Fruit fly (Drosophila melanogaster) whole organism, prepupa: ENCODE measurements around the gene Odj.

Experiments
- Blimp-1 ChIP-seq: fragments of 200-800 bp; sonication (Bioruptor generic); optimal IDR thresholded peaks from 3 replicates; lab custom pipeline; 2017; ENCODE audit warnings: missing biosample characterization, missing genetic modification characterization, mild to moderate bottlenecking, moderate library complexity, missing genetic modification reagents
- CG10669 ChIP-seq: fragments of 200-800 bp; sonication (Bioruptor generic); optimal IDR thresholded peaks from 3 replicates; lab custom pipeline; 2018; ENCODE audit warnings: missing biosample characterization, mild to moderate bottlenecking, missing genetic modification characterization, moderate library complexity
- CG11294 ChIP-seq: fragments of 200-800 bp; sonication (Bioruptor generic); IDR thresholded peaks from 2 replicates; pipeline ENCODE4 v1.3.6; 2022; ENCODE audit warnings: missing biosample characterization, missing genetic modification characterization
- CG11902 ChIP-seq: fragments of 200-800 bp; sonication (Bioruptor generic); optimal IDR thresholded peaks from 3 replicates; lab custom pipeline; 2016; ENCODE audit warnings: missing biosample characterization, missing genetic modification characterization
- CG15336 ChIP-seq: fragments of 200-800 bp; sonication (Bioruptor generic); IDR thresholded peaks from 2 replicates; pipeline ENCODE4 v1.3.6; 2022; ENCODE audit warnings: missing biosample characterization, missing genetic modification characterization
- CG3032 ChIP-seq: fragments of 200-800 bp; optimal IDR thresholded peaks from 2 replicates; lab custom pipeline; 2019; ENCODE audit warnings: missing biosample characterization, mild to moderate bottlenecking, missing genetic modification characterization, moderate library complexity
- CG31627 ChIP-seq: fragments of 200-800 bp; sonication (Bioruptor generic); optimal IDR thresholded peaks from 3 replicates; lab custom pipeline; 2016; ENCODE audit warnings: missing biosample characterization, missing genetic modification characterization
- CG32006 ChIP-seq: fragments of 200-800 bp; sonication (Bioruptor generic); optimal IDR thresholded peaks from 3 replicates; lab custom pipeline; 2017; ENCODE audit warnings: missing biosample characterization, mild to moderate bottlenecking, missing genetic modification characterization
- CG34406 ChIP-seq: fragments of 200-800 bp; sonication (Bioruptor generic); optimal IDR thresholded peaks from 3 replicates; lab custom pipeline; 2016; ENCODE audit warnings: missing biosample characterization, missing genetic modification characterization
- CG3919 ChIP-seq: fragments of 200-800 bp; sonication (Bioruptor generic); optimal IDR thresholded peaks from 3 replicates; lab custom pipeline; 2016; ENCODE audit warnings: missing biosample characterization, missing genetic modification characterization
- CG6163 ChIP-seq: fragments of 200-800 bp; sonication (Bioruptor generic); IDR thresholded peaks from 3 replicates; pipeline ENCODE4 v1.3.6; 2022; ENCODE audit warnings: missing biosample characterization, missing genetic modification characterization
- CG6792 ChIP-seq: fragments of 200-800 bp; sonication (Bioruptor generic); optimal IDR thresholded peaks from 3 replicates; lab custom pipeline; 2016; ENCODE audit warnings: missing biosample characterization, missing genetic modification characterization
- CG6808 ChIP-seq: fragments of 200-800 bp; sonication (Bioruptor generic); optimal IDR thresholded peaks from 3 replicates; lab custom pipeline; 2017; ENCODE audit warnings: missing biosample characterization, missing genetic modification characterization, mild to moderate bottlenecking, moderate library complexity, missing genetic modification reagents
- CG6854 ChIP-seq: fragments of 200-800 bp; sonication (Bioruptor generic); optimal IDR thresholded peaks from 2 replicates; lab custom pipeline; 2017; ENCODE audit warnings: missing biosample characterization, mild to moderate bottlenecking, missing genetic modification characterization
- CG8119 ChIP-seq: fragments of 200-800 bp; sonication (Bioruptor generic); IDR thresholded peaks from 3 replicates; pipeline ENCODE4 v1.3.6; 2022; ENCODE audit warnings: missing biosample characterization, missing genetic modification characterization
- CG8632 ChIP-seq: fragments of 200-800 bp; sonication (Bioruptor generic); optimal IDR thresholded peaks from 3 replicates; lab custom pipeline; 2016; ENCODE audit warnings: missing biosample characterization, missing genetic modification characterization
- CG9139 ChIP-seq: fragments of 200-800 bp; sonication (Bioruptor generic); optimal IDR thresholded peaks from 3 replicates; lab custom pipeline; 2017; ENCODE audit warnings: missing biosample characterization, mild to moderate bottlenecking, missing genetic modification characterization
- Eip75B ChIP-seq: fragments of 200-800 bp; sonication (Bioruptor generic); optimal IDR thresholded peaks from 3 replicates; lab custom pipeline; 2016; ENCODE audit warnings: missing biosample characterization, missing genetic modification characterization
- Eip78C ChIP-seq: fragments of 200-800 bp; sonication (Bioruptor generic); peaks from one replicate; lab custom pipeline; 2016; ENCODE audit warnings: missing biosample characterization, missing genetic modification characterization
- Ets96B ChIP-seq: fragments of 200-800 bp; optimal IDR thresholded peaks from 2 replicates; lab custom pipeline; 2019; ENCODE audit warnings: missing biosample characterization, mild to moderate bottlenecking, missing genetic modification characterization, moderate library complexity
- Gug ChIP-seq: fragments of 200-800 bp; sonication (Bioruptor generic); IDR thresholded peaks from 2 replicates; pipeline ENCODE4 v1.3.6; 2022; ENCODE audit warnings: missing biosample characterization, missing genetic modification characterization
- Hr38 ChIP-seq: sonication (Bioruptor generic); optimal IDR thresholded peaks from 2 replicates; lab custom pipeline; 2016; ENCODE audit warnings: missing biosample characterization, missing genetic modification characterization
- Hr39 ChIP-seq: fragments of 200-800 bp; sonication (Bioruptor generic); optimal IDR thresholded peaks from 2 replicates; lab custom pipeline; 2016; ENCODE audit warnings: missing biosample characterization, missing genetic modification characterization
- Hr4 ChIP-seq: fragments of 200-800 bp; sonication (Bioruptor generic); optimal IDR thresholded peaks from 3 replicates; lab custom pipeline; 2016; ENCODE audit warnings: missing biosample characterization, missing genetic modification characterization
- Smox ChIP-seq: fragments of 200-800 bp; sonication (Bioruptor generic); optimal IDR thresholded peaks from 3 replicates; lab custom pipeline; 2016; ENCODE audit warnings: missing biosample characterization, missing genetic modification characterization
- Sox14 ChIP-seq: fragments of 200-800 bp; sonication (Bioruptor generic); optimal IDR thresholded peaks from 3 replicates; lab custom pipeline; 2016; ENCODE audit warnings: missing biosample characterization, missing genetic modification characterization
- Sox15 ChIP-seq: fragments of 200-800 bp; sonication (Bioruptor generic); optimal IDR thresholded peaks from 3 replicates; lab custom pipeline; 2016; ENCODE audit warnings: missing biosample characterization, missing genetic modification characterization
- cyc ChIP-seq: fragments of 200-800 bp; sonication (Bioruptor generic); optimal IDR thresholded peaks from 3 replicates; lab custom pipeline; 2016; ENCODE audit warnings: missing biosample characterization, missing genetic modification characterization
- dac ChIP-seq: fragments of 200-800 bp; sonication (Bioruptor generic); optimal IDR thresholded peaks from 2 replicates; lab custom pipeline; 2017; ENCODE audit warnings: missing biosample characterization, mild to moderate bottlenecking, missing genetic modification characterization
- dsx ChIP-seq: fragments of 200-800 bp; optimal IDR thresholded peaks from 3 replicates; lab custom pipeline; 2019; ENCODE audit warnings: missing biosample characterization, mild to moderate bottlenecking, missing genetic modification characterization, moderate library complexity; ENCODE audit not compliant: poor library complexity, severe bottlenecking
- eg ChIP-seq: fragments of 200-800 bp; sonication (Bioruptor generic); IDR thresholded peaks from 3 replicates; pipeline ENCODE4 v1.3.6; 2022; ENCODE audit warnings: missing biosample characterization, missing genetic modification characterization
- esn ChIP-seq: fragments of 200-800 bp; sonication (Bioruptor generic); optimal IDR thresholded peaks from 2 replicates; lab custom pipeline; 2016; ENCODE audit warnings: missing biosample characterization, mild to moderate bottlenecking, missing genetic modification characterization, moderate library complexity
- fd59A ChIP-seq: fragments of 200-800 bp; sonication (Bioruptor generic); optimal IDR thresholded peaks from 2 replicates; lab custom pipeline; 2017; ENCODE audit warnings: missing biosample characterization, mild to moderate bottlenecking, missing genetic modification characterization, missing genetic modification reagents
- fkh ChIP-seq: fragments of 200-800 bp; sonication (Bioruptor generic); optimal IDR thresholded peaks from 3 replicates; lab custom pipeline; 2017; ENCODE audit warnings: missing biosample characterization, mild to moderate bottlenecking, missing genetic modification characterization, moderate library complexity
- lz ChIP-seq: fragments of 200-800 bp; sonication (Bioruptor generic); optimal IDR thresholded peaks from 3 replicates; lab custom pipeline; 2016; ENCODE audit warnings: missing biosample characterization, missing genetic modification characterization
- pdm3 ChIP-seq: fragments of 200-800 bp; sonication (Bioruptor generic); optimal IDR thresholded peaks from 3 replicates; lab custom pipeline; 2016; ENCODE audit warnings: missing biosample characterization, missing genetic modification characterization
- salr ChIP-seq, 2 experiments: fragments of 200-800 bp; sonication (Bioruptor generic); optimal IDR thresholded peaks; 3 replicates each; lab custom pipeline; 2016 to 2018; ENCODE audit warnings: missing biosample characterization in 2 of 2, missing genetic modification characterization in 2 of 2, mild to moderate bottlenecking in 1 of 2
- spab ChIP-seq: fragments of 200-800 bp; sonication (Bioruptor generic); optimal IDR thresholded peaks from 2 replicates; lab custom pipeline; 2017; ENCODE audit warnings: missing biosample characterization, mild to moderate bottlenecking, missing genetic modification characterization, missing genetic modification reagents
- ss ChIP-seq, 2 experiments: fragments of 200-800 bp; sonication (Bioruptor generic); optimal IDR thresholded peaks; 2 replicates in 1 of 2; 3 replicates in 1 of 2; lab custom pipeline; 2017 to 2018; ENCODE audit warnings: mild to moderate bottlenecking in 2 of 2, missing biosample characterization in 2 of 2, missing genetic modification characterization in 2 of 2, moderate library complexity in 1 of 2

The Odj gene

DNA sequence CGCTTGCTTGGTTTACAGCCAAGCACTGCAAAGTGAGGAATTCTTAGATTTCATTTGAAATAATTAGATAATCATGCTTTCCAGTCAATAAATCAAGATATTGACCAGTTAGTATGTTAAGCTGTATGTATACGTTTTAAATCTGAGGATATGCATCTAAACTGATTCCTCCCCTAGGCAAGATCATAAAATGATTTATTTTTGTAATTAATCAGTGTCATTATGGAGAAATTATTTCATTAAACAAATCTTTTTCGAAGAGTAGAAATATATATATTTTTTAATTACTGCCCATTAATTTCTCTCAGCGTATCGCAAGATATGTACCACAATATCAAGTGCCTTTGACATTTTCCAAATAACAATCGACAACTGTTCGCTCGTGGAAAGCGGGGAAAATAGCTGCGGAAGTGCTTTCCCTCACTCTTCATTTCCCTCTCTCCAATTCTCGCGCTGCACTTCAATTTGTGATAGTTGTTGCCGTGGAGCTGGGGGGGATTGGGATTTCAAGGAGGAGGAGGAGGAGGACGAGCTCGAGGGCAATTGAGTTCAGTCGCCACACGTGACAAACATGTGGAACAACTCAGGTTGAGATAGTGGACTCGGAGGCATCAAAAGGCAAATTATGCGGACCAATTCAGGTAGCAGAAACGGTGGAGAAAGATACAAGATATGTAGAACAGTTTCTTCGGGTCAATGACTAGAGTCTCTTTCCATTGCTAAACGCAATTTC lies 5.3 kb upstream of the Odj start (continued):
- no peak for TF ChIP-seq CG10669
- no peak for TF ChIP-seq fd59A (GFP tag; lab: Kevin White, UChicago)
- TF ChIP-seq spab (GFP tag; lab: Kevin White, UChicago), result no peak
- no peak for TF ChIP-seq Hr39 (GFP tag; lab: Kevin White, UChicago)
- TF ChIP-seq CG11902 (GFP tag; lab: Kevin White, UChicago), result no peak
- peak; percentile 46 for TF ChIP-seq CG32006 (GFP tag; lab: Kevin White, UChicago)
- no peak for TF ChIP-seq ss (GFP tag; optimal IDR thresholded peaks at IDR 0.05; lab: Kevin White, UChicago)
- no peak for TF ChIP-seq Sox15
- TF ChIP-seq CG6163 (GFP tag; lab: Robert Waterston, UW), result no peak

dm6 chr3R:17812477-17812876 lies 3.5 kb upstream of the Odj start:
- no peak for TF ChIP-seq salr (GFP tag; optimal IDR thresholded peaks at IDR 0.05; lab: Kevin White, UChicago)
- no peak for TF ChIP-seq dac (GFP tag; lab: Kevin White, UChicago)
- TF ChIP-seq Hr4 (GFP tag; lab: Kevin White, UChicago), result no peak
- TF ChIP-seq CG15336, result no peak
- no peak for TF ChIP-seq ss (GFP tag; optimal IDR thresholded peaks at IDR 0.05; lab: Kevin White, UChicago)
- no peak for TF ChIP-seq CG6792
- TF ChIP-seq CG11902 (GFP tag; lab: Kevin White, UChicago), result no peak
- TF ChIP-seq CG8632 (GFP tag; lab: Kevin White, UChicago), result no peak
- TF ChIP-seq CG10669, result no peak
- no peak for TF ChIP-seq lz
- TF ChIP-seq CG34406, result no peak
- no peak for TF ChIP-seq fkh (GFP tag; lab: Kevin White, UChicago)
- TF ChIP-seq Smox, result no peak
- TF ChIP-seq Eip75B, result no peak
- TF ChIP-seq CG32006 (GFP tag; lab: Kevin White, UChicago), result no peak
- TF ChIP-seq Gug (GFP tag; lab: Robert Waterston, UW), result no peak
- no peak for TF ChIP-seq dsx (GFP tag; lab: Kevin White, UChicago)
- no peak for TF ChIP-seq Blimp-1 (GFP tag; lab: Kevin White, UChicago)
- no peak for TF ChIP-seq Sox15

DNA sequence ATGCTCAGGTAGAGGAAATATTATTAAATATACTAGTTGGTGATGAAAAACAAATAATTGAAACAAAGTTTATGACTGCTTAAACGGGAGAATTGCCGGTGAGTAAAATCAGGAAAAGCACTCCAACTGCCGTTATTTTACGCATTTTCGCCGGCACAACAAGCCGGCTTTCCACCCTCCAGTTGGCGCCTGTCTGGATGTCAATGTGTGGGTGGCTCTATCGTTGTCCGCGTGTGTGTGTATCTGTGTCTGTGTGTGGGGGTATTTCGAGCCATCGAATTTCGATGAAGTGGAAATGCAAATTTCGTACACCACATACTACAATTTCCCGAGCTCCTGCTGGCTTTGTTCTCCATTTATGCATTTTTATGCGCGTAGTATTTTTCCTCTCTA lies 2.7 kb upstream of the Odj start:
- TF ChIP-seq CG6808 (GFP tag; lab: Kevin White, UChicago) (no peak), CG9139 (GFP tag; lab: Kevin White, UChicago) (no peak), Hr38 (no peak)

DNA sequence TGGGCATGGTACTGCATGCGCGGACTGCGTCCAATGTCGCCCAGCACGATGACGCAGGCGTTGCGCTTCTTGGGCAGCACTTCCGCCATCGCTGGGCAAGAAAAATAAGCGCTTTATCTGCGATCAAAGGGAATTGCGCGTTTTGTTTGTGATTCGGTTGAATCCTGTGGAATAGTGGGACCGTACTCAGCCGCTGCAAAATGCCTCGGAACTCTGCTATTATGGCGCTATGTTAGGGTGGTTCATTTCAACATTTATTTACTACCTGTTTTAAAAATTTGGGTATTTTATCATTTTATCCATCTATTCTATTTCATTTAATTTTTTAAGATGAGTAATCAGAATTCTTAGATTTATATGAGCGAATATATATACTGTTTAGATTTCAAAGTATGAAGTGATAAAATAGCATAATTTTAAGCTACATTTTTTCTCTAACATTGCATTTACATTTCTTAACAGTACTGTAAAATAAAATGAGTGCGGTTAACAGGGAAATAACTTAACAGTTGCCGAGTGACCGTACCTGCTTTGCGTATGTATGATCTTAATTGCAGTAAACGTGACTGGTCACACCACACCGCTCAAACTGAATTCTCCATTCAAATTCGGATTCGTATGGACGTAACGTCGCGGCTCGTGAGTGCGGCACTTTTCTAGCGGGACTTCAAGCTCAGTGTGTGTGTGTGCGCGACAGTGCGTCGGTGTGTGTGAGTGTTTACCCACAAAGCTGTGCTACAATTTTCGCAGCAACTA lies 2.1 kb upstream of the Odj start, which contains the start of the genes Alg1 and tinc:
Gene Alg1, minus strand, starts transcription at position 184 of the 756 bp plus-strand sequence.
Gene tinc, plus strand, starts transcription at position 591 of the 756 bp plus-strand sequence.
- 0 out of 2 replicates have a peak, but pooled peaks have one; percentile 40 for TF ChIP-seq CG15336
- TF ChIP-seq CG6163 (GFP tag; lab: Robert Waterston, UW), result peak; percentile 35; the same call in 2 of the 3 replicates
- TF ChIP-seq Eip78C (GFP tag; lab: Kevin White, UChicago), result peak; percentile 85
- TF ChIP-seq CG34406, result no peak
- peak; percentile 53 for TF ChIP-seq CG31627 (GFP tag; lab: Kevin White, UChicago)
- TF ChIP-seq Gug (GFP tag; lab: Robert Waterston, UW), result peak; percentile 61
- peak; percentile 71 for TF ChIP-seq Ets96B (tag; lab: Kevin White, UChicago)
- TF ChIP-seq dsx (GFP tag; lab: Kevin White, UChicago), result peak; percentile 63
- no peak for TF ChIP-seq CG6854 (GFP tag; lab: Kevin White, UChicago)
- peak; percentile 84 for TF ChIP-seq eg (GFP tag; lab: Robert Waterston, UW)
- TF ChIP-seq CG8119 (GFP tag; lab: Robert Waterston, UW), result peak; percentile 69; the same call in 2 of the 3 replicates
- no peak for TF ChIP-seq CG11294 (GFP tag; lab: Robert Waterston, UW)
- TF ChIP-seq lz, result peak; percentile 57
- peak; percentile 38 for TF ChIP-seq Sox15
- peak; percentile 45 for TF ChIP-seq cyc (GFP tag; lab: Kevin White, UChicago)
- no peak for TF ChIP-seq spab (GFP tag; lab: Kevin White, UChicago)
- TF ChIP-seq CG3032 (tag; lab: Kevin White, UChicago), result peak; percentile 76
- TF ChIP-seq Sox14 (GFP tag; lab: Kevin White, UChicago), result peak; percentile 4
- peak; percentile 23 for TF ChIP-seq CG11902 (GFP tag; lab: Kevin White, UChicago)
- peak; percentile 59 for TF ChIP-seq CG3919 (GFP tag; lab: Kevin White, UChicago)
- TF ChIP-seq CG6792, result peak; percentile 52
- no peak for TF ChIP-seq pdm3 (GFP tag; lab: Kevin White, UChicago)
- peak; percentile 73 for TF ChIP-seq esn (GFP tag; lab: Kevin White, UChicago)
- no peak for TF ChIP-seq CG9139 (GFP tag; lab: Kevin White, UChicago)
